Worm (Caenorhabditis elegans) whole organism, L4 larva: Measurements from ENCODE around the gene ZK1248.5.
A peak's percentile ranks its signal among the peaks of the same experiment; 100 is the strongest.

Experiments used
- D1046.2 ChIP-seq: fragments of 200-800 bp; sonication (Bioruptor generic); IDR thresholded peaks from 2 replicates; pipeline ENCODE4 v1.3.6; 2022; ENCODE audit warnings: missing genetic modification characterization, missing compliant biosample characterization
- F10B5.3 ChIP-seq: sonication (generic microtip); optimal IDR thresholded peaks from 2 replicates; lab custom pipeline; 2016; ENCODE audit warnings: mild to moderate bottlenecking, missing genetic modification characterization, missing compliant biosample characterization
- F26F4.8 ChIP-seq: fragments of 200-800 bp; sonication (Bioruptor generic); conservative IDR thresholded peaks from 2 replicates; pipeline ENCODE4 v1.3.6; 2022; ENCODE audit warnings: missing genetic modification characterization, missing compliant biosample characterization
- F44E2.7 ChIP-seq: fragments of 200-800 bp; sonication (Bioruptor generic); IDR thresholded peaks from 2 replicates; pipeline ENCODE4 v2.1.2; 2022; ENCODE audit warnings: missing genetic modification characterization, missing compliant biosample characterization
- R02D3.7 ChIP-seq: fragments of 150-350 bp; sonication (generic microtip); optimal IDR thresholded peaks from 3 replicates; lab custom pipeline; 2014; ENCODE audit warnings: missing biosample characterization, missing genetic modification characterization
- T26A8.4 ChIP-seq: fragments of 200-800 bp; sonication (Bioruptor generic); IDR thresholded peaks from 2 replicates; pipeline ENCODE4 v1.3.6; 2022; ENCODE audit warnings: missing genetic modification characterization, missing compliant biosample characterization
- Y48G9A.11 ChIP-seq: fragments of 200-800 bp; sonication (Bioruptor generic); IDR thresholded peaks from 2 replicates; pipeline ENCODE4 v1.3.6; 2022; ENCODE audit warnings: missing genetic modification reagents, missing genetic modification characterization, missing compliant biosample characterization
- aha-1 ChIP-seq: fragments of 150-350 bp; peaks from one replicate; lab custom pipeline; 2014; ENCODE audit warnings: missing biosample characterization, missing genetic modification characterization
- ama-1 ChIP-seq: fragments of 150-350 bp; optimal IDR thresholded peaks from 2 replicates; lab custom pipeline; 2014; ENCODE audit warnings: inconsistent platforms, mixed read lengths
- arid-1 ChIP-seq: fragments of 200-800 bp; sonication (Bioruptor generic); conservative IDR thresholded peaks from 2 replicates; pipeline ENCODE4 v1.3.6; 2022; ENCODE audit warnings: missing genetic modification reagents, missing genetic modification characterization, missing compliant biosample characterization
- ceh-20 ChIP-seq: fragments of 200-800 bp; sonication (Bioruptor generic); IDR thresholded peaks from 2 replicates; pipeline ENCODE4 v1.3.6; 2022; ENCODE audit warnings: missing genetic modification reagents, missing genetic modification characterization, missing compliant biosample characterization
- ctbp-1 ChIP-seq: fragments of 200-800 bp; sonication (Bioruptor generic); IDR thresholded peaks from 2 replicates; pipeline ENCODE4 v1.3.6; 2022; ENCODE audit warnings: missing genetic modification reagents, missing genetic modification characterization, missing compliant biosample characterization
- daf-16 ChIP-seq, 3 experiments: sonication (generic microtip); optimal IDR thresholded peaks; 2 replicates each; lab custom pipeline; 2016 to 2017; ENCODE audit warnings: missing genetic modification characterization in 3 of 3, missing genetic modification reagents in 3 of 3, mild to moderate bottlenecking in 2 of 3, missing compliant biosample characterization in 2 of 3, missing biosample characterization in 1 of 3, moderate library complexity in 1 of 3
- daf-19 ChIP-seq: fragments of 200-800 bp; sonication (Bioruptor generic); conservative IDR thresholded peaks from 2 replicates; pipeline ENCODE4 v1.3.6; 2022; ENCODE audit warnings: missing genetic modification characterization, missing compliant biosample characterization
- daf-8 ChIP-seq: fragments of 200-800 bp; sonication (Bioruptor generic); IDR thresholded peaks from 2 replicates; pipeline ENCODE4 v1.3.6; 2022; ENCODE audit warnings: missing genetic modification characterization, missing compliant biosample characterization
- dpl-1 ChIP-seq: fragments of 150-350 bp; optimal IDR thresholded peaks from 2 replicates; lab custom pipeline; 2014; ENCODE audit warnings: missing biosample characterization, missing genetic modification reagents, missing genetic modification characterization
- dve-1 ChIP-seq: sonication (generic microtip); optimal IDR thresholded peaks from 2 replicates; lab custom pipeline; 2017; ENCODE audit warnings: antibody characterized with exemption, mild to moderate bottlenecking, missing genetic modification characterization, missing compliant biosample characterization; ENCODE audit not compliant: insufficient read depth
- egl-27 ChIP-seq: sonication (generic microtip); optimal IDR thresholded peaks from 3 replicates; lab custom pipeline; 2017; ENCODE audit warnings: missing biosample characterization, missing genetic modification reagents, missing genetic modification characterization
- egl-43 ChIP-seq: fragments of 200-800 bp; sonication (Bioruptor generic); IDR thresholded peaks from 2 replicates; pipeline ENCODE4 v1.3.6; 2022; ENCODE audit warnings: missing genetic modification reagents, missing genetic modification characterization, missing compliant biosample characterization
- fkh-10 ChIP-seq: fragments of 150-350 bp; optimal IDR thresholded peaks from 2 replicates; lab custom pipeline; 2014; ENCODE audit warnings: missing biosample characterization, missing genetic modification reagents, missing genetic modification characterization
- fos-1 ChIP-seq: fragments of 150-350 bp; optimal IDR thresholded peaks from 2 replicates; lab custom pipeline; 2014; ENCODE audit warnings: missing biosample characterization, missing genetic modification characterization
- hif-1 ChIP-seq, 2 experiments: sonication (generic microtip); optimal IDR thresholded peaks; 2 replicates each; lab custom pipeline; 2016 to 2017; ENCODE audit warnings: missing compliant biosample characterization in 2 of 2, missing genetic modification characterization in 2 of 2, missing genetic modification reagents in 2 of 2, missing genotype in 2 of 2, mild to moderate bottlenecking in 1 of 2
- hmg-1.1 ChIP-seq: fragments of 200-800 bp; sonication (Bioruptor generic); IDR thresholded peaks from 2 replicates; pipeline ENCODE4 v1.3.6; 2022; ENCODE audit warnings: missing genetic modification reagents, missing genetic modification characterization, missing compliant biosample characterization
- lim-7 ChIP-seq: fragments of 200-800 bp; sonication (Bioruptor generic); IDR thresholded peaks from 2 replicates; pipeline ENCODE4 v1.3.6; 2022; ENCODE audit warnings: missing genetic modification characterization, missing compliant biosample characterization
- lin-1 ChIP-seq: fragments of 200-800 bp; sonication (Bioruptor generic); IDR thresholded peaks from 2 replicates; pipeline ENCODE4 v1.3.6; 2022; ENCODE audit warnings: missing genetic modification reagents, missing genetic modification characterization, missing compliant biosample characterization
- lin-13 ChIP-seq: fragments of 150-350 bp; optimal IDR thresholded peaks from 2 replicates; lab custom pipeline; 2014; ENCODE audit warnings: missing biosample characterization, missing genetic modification reagents, missing genetic modification characterization
- lin-29 ChIP-seq: fragments of 200-800 bp; sonication (Bioruptor generic); IDR thresholded peaks from 2 replicates; pipeline ENCODE4 v1.3.6; 2022; ENCODE audit warnings: missing genetic modification reagents, missing genetic modification characterization, missing compliant biosample characterization
- lir-3 ChIP-seq: sonication (generic microtip); optimal IDR thresholded peaks from 2 replicates; lab custom pipeline; 2016; ENCODE audit warnings: mild to moderate bottlenecking, missing genetic modification characterization, missing compliant biosample characterization
- lsy-2 ChIP-seq, 2 experiments: fragments of 150-350 bp in 1 of 2; sonication (generic microtip) in 1 of 2; optimal IDR thresholded peaks; 2 replicates each; lab custom pipeline; 2014 to 2017; ENCODE audit warnings: missing biosample characterization in 2 of 2, missing genetic modification characterization in 2 of 2
- madf-5 ChIP-seq, 2 experiments: fragments of 200-800 bp; sonication (Bioruptor generic); IDR thresholded peaks; 2 replicates each; pipeline ENCODE4 v1.3.6; 2022; ENCODE audit warnings: missing compliant biosample characterization in 2 of 2, missing genetic modification characterization in 2 of 2
- mes-2 ChIP-seq: sonication (generic microtip); optimal IDR thresholded peaks from 2 replicates; lab custom pipeline; 2016; ENCODE audit warnings: missing genotype, mild to moderate bottlenecking, missing genetic modification characterization, missing compliant biosample characterization; ENCODE audit not compliant: poor library complexity, severe bottlenecking
- mxl-3 ChIP-seq: fragments of 200-800 bp; sonication (Bioruptor generic); optimal IDR thresholded peaks from 2 replicates; lab custom pipeline; 2018; ENCODE audit warnings: mild to moderate bottlenecking, missing genetic modification characterization, missing compliant biosample characterization
- nhr-111 ChIP-seq: fragments of 200-800 bp; sonication (Bioruptor generic); optimal IDR thresholded peaks from 2 replicates; lab custom pipeline; 2018; ENCODE audit warnings: mild to moderate bottlenecking, missing genetic modification characterization, missing compliant biosample characterization
- nhr-25 ChIP-seq: sonication (generic microtip); optimal IDR thresholded peaks from 2 replicates; lab custom pipeline; 2017; ENCODE audit warnings: missing genetic modification characterization, mild to moderate bottlenecking, missing compliant biosample characterization, antibody characterized with exemption, moderate library complexity, borderline replicate concordance; ENCODE audit not compliant: insufficient read depth
- nhr-42 ChIP-seq: fragments of 200-800 bp; sonication (Bioruptor generic); IDR thresholded peaks from 2 replicates; pipeline ENCODE4 v1.3.6; 2022; ENCODE audit warnings: missing genetic modification characterization, missing compliant biosample characterization
- nhr-6 ChIP-seq: fragments of 150-350 bp; optimal IDR thresholded peaks from 2 replicates; lab custom pipeline; 2014; ENCODE audit warnings: missing biosample characterization, missing genetic modification characterization
- nhr-77 ChIP-seq: fragments of 150-350 bp; optimal IDR thresholded peaks from 2 replicates; lab custom pipeline; 2014; ENCODE audit warnings: missing biosample characterization, missing genetic modification characterization
- pha-4 ChIP-seq, 2 experiments: fragments of 150-350 bp in 1 of 2; fragments of 200-800 bp in 1 of 2; sonication (Bioruptor generic) in 1 of 2; IDR thresholded peaks in 1 of 2; optimal IDR thresholded peaks in 1 of 2; 2 replicates each; pipeline versions ENCODE4 v1.3.6 to Lab custom; 2014 to 2022; ENCODE audit warnings: missing genetic modification characterization in 2 of 2, missing genetic modification reagents in 2 of 2, missing biosample characterization in 1 of 2, missing compliant biosample characterization in 1 of 2
- snpc-1.2 ChIP-seq: fragments of 200-800 bp; sonication (Bioruptor generic); IDR thresholded peaks from 2 replicates; pipeline ENCODE4 v1.3.6; 2022; ENCODE audit warnings: missing genetic modification reagents, missing genetic modification characterization, missing compliant biosample characterization
- snpc-4 ChIP-seq: fragments of 150-350 bp; optimal IDR thresholded peaks from 2 replicates; lab custom pipeline; 2014; ENCODE audit warnings: missing biosample characterization, missing genetic modification characterization
- tag-97 ChIP-seq: fragments of 200-800 bp; sonication (Bioruptor generic); IDR thresholded peaks from 2 replicates; pipeline ENCODE4 v1.3.6; 2022; ENCODE audit warnings: missing genetic modification characterization, missing compliant biosample characterization
- tra-1 ChIP-seq: fragments of 200-800 bp; sonication (Bioruptor generic); IDR thresholded peaks from 2 replicates; pipeline ENCODE4 v1.3.6; 2022; ENCODE audit warnings: missing genetic modification reagents, missing genetic modification characterization, missing compliant biosample characterization
- unc-130 ChIP-seq: sonication (generic microtip); optimal IDR thresholded peaks from 2 replicates; lab custom pipeline; 2016; ENCODE audit warnings: missing genetic modification reagents, missing genetic modification characterization, missing compliant biosample characterization
- unc-39 ChIP-seq: sonication (generic microtip); optimal IDR thresholded peaks from 2 replicates; lab custom pipeline; 2017; ENCODE audit warnings: missing biosample characterization, missing genetic modification characterization
- zfp-3 ChIP-seq: fragments of 200-800 bp; sonication (Bioruptor generic); conservative IDR thresholded peaks from 2 replicates; pipeline ENCODE4 v1.3.6; 2022; ENCODE audit warnings: missing genetic modification reagents, missing genetic modification characterization, missing compliant biosample characterization
- ztf-11 ChIP-seq: fragments of 150-350 bp; optimal IDR thresholded peaks from 2 replicates; lab custom pipeline; 2014; ENCODE audit warnings: missing biosample characterization, missing genetic modification characterization

ZK1248.5 gene

DNA sequence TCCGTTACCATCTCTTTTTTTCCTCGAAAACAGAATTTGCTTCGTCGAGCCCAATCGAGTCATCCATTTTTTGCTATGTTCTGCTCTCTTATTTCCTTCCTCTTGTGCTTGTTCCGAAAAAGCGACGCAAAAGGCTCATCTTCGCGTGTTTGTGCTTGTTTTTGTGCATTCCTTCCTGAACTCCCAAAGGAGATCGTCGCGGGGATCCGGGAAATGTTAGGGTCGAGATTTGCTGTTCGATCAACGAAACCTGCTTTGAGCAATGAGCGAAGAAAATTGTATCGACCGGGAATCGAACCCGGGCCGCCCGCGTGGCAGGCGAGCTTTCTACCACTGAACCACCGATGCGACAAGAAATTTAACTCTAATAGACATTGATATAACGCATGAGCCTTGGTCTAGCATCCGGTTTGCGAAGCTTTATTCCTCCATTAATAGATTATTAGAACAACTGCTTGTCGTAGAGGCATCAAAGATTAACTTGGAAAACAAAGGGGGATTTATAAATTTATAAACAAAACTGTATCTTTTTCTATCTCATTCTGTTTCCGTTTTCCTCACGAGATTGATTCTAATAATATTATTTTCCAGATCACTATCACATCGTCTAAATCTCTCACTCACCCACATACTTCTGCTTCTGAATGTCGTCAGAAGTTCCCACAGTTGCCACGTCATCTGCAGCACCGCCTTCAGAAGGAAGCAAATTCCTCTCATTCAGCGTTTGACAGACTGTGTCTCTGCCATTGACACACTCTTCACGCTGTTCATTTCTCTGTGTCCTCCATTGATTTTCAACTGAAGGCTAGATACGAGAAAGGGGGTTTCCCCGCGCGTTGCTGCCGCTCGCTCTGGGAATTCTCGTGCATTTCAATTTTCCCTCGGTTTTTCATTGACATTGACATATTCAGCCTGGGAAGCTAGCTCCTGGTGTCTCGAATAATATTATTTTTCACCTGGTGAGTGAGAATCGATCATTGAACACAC is 28.1 kb upstream of the ZK1248.5 start, which contains the start of gene K05F1.6 (continued):
- TF ChIP-seq lin-1 (GFP tag; lab: Robert Waterston, UW) (peak; percentile 82; the same call in 1 of the 2 replicates), ctbp-1 (GFP tag; lab: Robert Waterston, UW) (peak; percentile 66), madf-5 (GFP tag; IDR thresholded peaks at IDR 0.05; lab: Robert Waterston, UW) (0 out of 4 replicates have a peak, but pooled peaks have one; percentile 38 to 52), pha-4 (GFP tag; IDR thresholded peaks at IDR 0.05; lab: Robert Waterston, UW) (peak; percentile 85; the same call in 1 of the 2 replicates), pha-4 (tag; optimal IDR thresholded peaks at IDR 0.05; lab: Kevin White, UChicago) (no peak), D1046.2 (GFP tag; lab: Robert Waterston, UW) (peak; percentile 77; the same call in 1 of the 2 replicates), snpc-1.2 (GFP tag; lab: Robert Waterston, UW) (peak; percentile 85), hmg-1.1 (peak; percentile 66), dpl-1 (peak; percentile 12), nhr-42 (peak; percentile 63; the same call in 1 of the 2 replicates), daf-8 (no peak), tag-97 (GFP tag; lab: Robert Waterston, UW) (0 out of 2 replicates have a peak, but pooled peaks have one; percentile 28), lir-3 (tag; lab: Kevin White, UChicago) (peak; percentile 80), unc-130 (GFP tag; lab: Kevin White, UChicago) (peak; percentile 78), zfp-3 (GFP tag; lab: Robert Waterston, UW) (peak; percentile 80; the same call in 1 of the 2 replicates), snpc-4 (tag; lab: Kevin White, UChicago) (no peak), arid-1 (GFP tag; lab: Robert Waterston, UW) (peak; percentile 89), F44E2.7 (GFP tag; lab: Robert Waterston, UW) (0 out of 2 replicates have a peak, but pooled peaks have one; percentile 56), lin-29 (GFP tag; lab: Robert Waterston, UW) (no peak), mes-2 (tag; lab: Kevin White, UChicago) (peak; percentile 79), daf-16 (GFP tag; optimal IDR thresholded peaks at IDR 0.05; lab: Kevin White, UChicago) (peak; percentile 75 to 88), daf-16 (tag; optimal IDR thresholded peaks at IDR 0.05; lab: Kevin White, UChicago) (peak; percentile 50), fos-1 (no peak), nhr-6 (tag; lab: Kevin White, UChicago) (peak; percentile 45), F26F4.8 (peak; percentile 54; the same call in 1 of the 2 replicates), hif-1 (tag; optimal IDR thresholded peaks at IDR 0.05; lab: Kevin White, UChicago) (peak in 1 of 2 experiments; percentile 12), unc-39 (no peak), tra-1 (peak; percentile 88), egl-43 (GFP tag; lab: Robert Waterston, UW) (no peak; the same call in 1 of the 2 replicates), daf-19 (GFP tag; lab: Robert Waterston, UW) (no peak), nhr-111 (GFP tag; lab: Kevin White, UChicago) (peak; percentile 39), egl-27 (tag; lab: Kevin White, UChicago) (no peak), nhr-77 (tag; lab: Kevin White, UChicago) (no peak), dve-1 (tag; lab: Kevin White, UChicago) (peak; percentile 69), Y48G9A.11 (peak; percentile 84), fkh-10 (GFP tag; lab: Kevin White, UChicago) (no peak), ceh-20 (GFP tag; lab: Robert Waterston, UW) (peak; percentile 66; the same call in 1 of the 2 replicates), lim-7 (GFP tag; lab: Robert Waterston, UW) (peak; percentile 79), T26A8.4 (GFP tag; lab: Robert Waterston, UW) (peak; percentile 80), mxl-3 (GFP tag; lab: Kevin White, UChicago) (peak; percentile 57), aha-1 (tag; lab: Kevin White, UChicago) (peak; percentile 96), F10B5.3 (tag; lab: Kevin White, UChicago) (no peak), lsy-2 (tag; optimal IDR thresholded peaks at IDR 0.05; lab: Kevin White, UChicago) (peak in 1 of 2 experiments; percentile 54), ama-1 (lab: Kevin White, UChicago) (no peak), lin-13 (peak; percentile 65), R02D3.7 (tag; lab: Kevin White, UChicago) (no peak), ztf-11 (tag; lab: Kevin White, UChicago) (no peak), nhr-25 (tag; lab: Kevin White, UChicago) (no peak)
